Fruit fly (Drosophila melanogaster) S2 (cell line): ENCODE measurements around the gene mAChR-C.

Source experiments
- CG8478 ChIP-seq: fragments of >200 bp; optimal IDR thresholded peaks from 2 replicates; lab custom pipeline; 2018
- CTCF ChIP-seq, 2 experiments: fragments of >200 bp; optimal IDR thresholded peaks; 2 replicates each; lab custom pipeline; 2018

- no peak for TF ChIP-seq CTCF (optimal IDR thresholded peaks at IDR 0.05; lab: Kevin White, UChicago)
- TF ChIP-seq CG8478 (lab: Kevin White, UChicago) = no peak
Measured at dm6 chrX:6793390-6793789, 39.1 kb downstream of the mAChR-C start.
